Fruit fly (Drosophila melanogaster): ENCODE results near the gene hh.

Gene hh

DNA sequence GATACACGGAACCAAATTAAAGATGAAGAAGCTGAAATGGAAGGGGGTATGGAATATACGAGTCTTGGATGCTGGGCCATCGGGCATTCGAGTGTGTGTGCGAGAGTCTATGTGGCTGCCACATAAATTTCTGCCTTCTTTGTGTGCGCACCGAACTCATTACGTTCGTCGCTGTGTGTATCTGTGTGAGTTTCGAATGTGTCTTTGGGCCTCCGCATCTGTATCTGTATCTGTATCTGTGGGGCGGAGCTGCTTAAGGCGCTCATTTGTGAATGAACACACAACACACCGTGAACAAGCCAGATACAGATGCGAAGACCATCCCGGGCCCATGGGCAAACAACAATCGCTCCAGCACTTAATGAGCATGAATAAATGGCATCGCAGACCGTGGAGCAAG is 1.7 kb upstream of the hh start:
- TF ChIP-seq vfl (GFP tag; optimal IDR thresholded peaks at IDR 0.05), result no peak
- TF ChIP-seq dati (GFP tag; IDR thresholded peaks at IDR 0.05), result no peak
- no peak for TF ChIP-seq lmd (GFP tag; IDR thresholded peaks at IDR 0.05)
- peak; percentile 78 for TF ChIP-seq kni (GFP tag; optimal IDR thresholded peaks at IDR 0.05)
- no peak for TF ChIP-seq fd64A (GFP tag; optimal IDR thresholded peaks at IDR 0.05)
- peak; percentile 53 for TF ChIP-seq CG12769 (tag; optimal IDR thresholded peaks at IDR 0.05)
- no peak for TF ChIP-seq dpn (GFP tag; optimal IDR thresholded peaks at IDR 0.05)
- no peak for TF ChIP-seq eyg (GFP tag; optimal IDR thresholded peaks at IDR 0.05)
- 0 out of 2 replicates have a peak, but pooled peaks have one; percentile 4 for TF ChIP-seq nerfin-2 (GFP tag; IDR thresholded peaks at IDR 0.05; ENCODE audit: partially characterized antibody)
- TF ChIP-seq Mrtf (GFP tag; IDR thresholded peaks at IDR 0.05), result no peak
- TF ChIP-seq CG13775 (GFP tag; optimal IDR thresholded peaks at IDR 0.05), result no peak
- TF ChIP-seq CG5245 (GFP tag; optimal IDR thresholded peaks at IDR 0.05), result no peak
- no peak for TF ChIP-seq Eip74EF (GFP tag; optimal IDR thresholded peaks at IDR 0.05)
- no peak for TF ChIP-seq Sox102F (GFP tag; optimal IDR thresholded peaks at IDR 0.05)
- no peak for TF ChIP-seq Myb (GFP tag; optimal IDR thresholded peaks at IDR 0.05)
- peak; percentile 94 for TF ChIP-seq CG6175 (GFP tag; IDR thresholded peaks at IDR 0.05)
- no peak for TF ChIP-seq Bgb (GFP tag; IDR thresholded peaks at IDR 0.05; ENCODE audit: partially characterized antibody)
- TF ChIP-seq Neu2 (GFP tag; optimal IDR thresholded peaks at IDR 0.05; ENCODE audit: borderline replicate concordance), result no peak
- no peak for TF ChIP-seq Hmx (GFP tag; optimal IDR thresholded peaks at IDR 0.05)
- no peak for TF ChIP-seq CG14965 (GFP tag; optimal IDR thresholded peaks at IDR 0.05; ENCODE audit: borderline replicate concordance)
- no peak for TF ChIP-seq CG2875 (GFP tag; optimal IDR thresholded peaks at IDR 0.05)
- TF ChIP-seq CG14014 (GFP tag; IDR thresholded peaks at IDR 0.05), result no peak
- no peak for TF ChIP-seq stc (GFP tag; IDR thresholded peaks at IDR 0.05)
- TF ChIP-seq CG8765 (GFP tag; IDR thresholded peaks at IDR 0.05), result no peak
- TF ChIP-seq gce (GFP tag; IDR thresholded peaks at IDR 0.05), result no peak
- no peak for TF ChIP-seq wor (GFP tag; IDR thresholded peaks at IDR 0.05)
- no peak for TF ChIP-seq D (optimal IDR thresholded peaks at IDR 0.05)
- no peak for TF ChIP-seq D (GFP tag; optimal IDR thresholded peaks at IDR 0.05)
- no peak for TF ChIP-seq Asciz (GFP tag; optimal IDR thresholded peaks at IDR 0.05)
- TF ChIP-seq Lhr (GFP tag; optimal IDR thresholded peaks at IDR 0.05), result no peak
- no peak for TF ChIP-seq Pdp1 (GFP tag; optimal IDR thresholded peaks at IDR 0.05)
- TF ChIP-seq tap (tag; optimal IDR thresholded peaks at IDR 0.05), result no peak
- TF ChIP-seq Nf-YC (tag; optimal IDR thresholded peaks at IDR 0.05), result peak; percentile 84
- TF ChIP-seq CG3726 (GFP tag; IDR thresholded peaks at IDR 0.05), result 0 out of 3 replicates have a peak, but pooled peaks have one; percentile 29
- TF ChIP-seq sob (GFP tag; IDR thresholded peaks at IDR 0.05), result no peak
- no peak for TF ChIP-seq CG10462 (GFP tag; optimal IDR thresholded peaks at IDR 0.05)
- no peak for TF ChIP-seq CG3407 (GFP tag; optimal IDR thresholded peaks at IDR 0.05)
- no peak for TF ChIP-seq slp2 (GFP tag; optimal IDR thresholded peaks at IDR 0.05)
- peak; percentile 14; the same call in 1 of the 2 replicates for TF ChIP-seq CG10321 (GFP tag; IDR thresholded peaks at IDR 0.05)
- no peak for TF ChIP-seq Sox100B (GFP tag; optimal IDR thresholded peaks at IDR 0.05)
- TF ChIP-seq lab (GFP tag; optimal IDR thresholded peaks at IDR 0.05), result no peak
- TF ChIP-seq C15 (GFP tag; IDR thresholded peaks at IDR 0.05), result no peak
- no peak for TF ChIP-seq NC2α (GFP tag; optimal IDR thresholded peaks at IDR 0.05)
- TF ChIP-seq E2f2 (GFP tag; IDR thresholded peaks at IDR 0.05), result no peak
- no peak for TF ChIP-seq CG15011 (GFP tag; optimal IDR thresholded peaks at IDR 0.05)
- TF ChIP-seq lbe (GFP tag; optimal IDR thresholded peaks at IDR 0.05), result no peak
- TF ChIP-seq Oli (tag; optimal IDR thresholded peaks at IDR 0.05), result no peak
- TF ChIP-seq Hey (tag; optimal IDR thresholded peaks at IDR 0.05), result no peak
- TF ChIP-seq ham (GFP tag; IDR thresholded peaks at IDR 0.05), result no peak
- TF ChIP-seq CG9817 (tag; optimal IDR thresholded peaks at IDR 0.05), result no peak
- peak; percentile 89 for TF ChIP-seq Nf-YB (GFP tag; optimal IDR thresholded peaks at IDR 0.05)
- TF ChIP-seq row (GFP tag; IDR thresholded peaks at IDR 0.05), result no peak

All from whole organism, embryonic.